Worm (Caenorhabditis elegans): ENCODE results near the gene apm-3.

The apm-3 gene

ce11 chrX:912990-913389 is 41.8 kb upstream of the apm-3 start, which contains the start of gene F35H12.6:
TSS of gene F35H12.6 (plus strand) at chrX:913290.
- no peak for TF ChIP-seq cebp-1 (GFP tag; IDR thresholded peaks at IDR 0.05)
- no peak for TF ChIP-seq cebp-1 (tag; optimal IDR thresholded peaks at IDR 0.05)
- TF ChIP-seq B0261.1 (tag; optimal IDR thresholded peaks at IDR 0.05), result no peak
- TF ChIP-seq lin-26 (GFP tag; IDR thresholded peaks at IDR 0.05), result no peak
- no peak for TF ChIP-seq egl-18 (GFP tag; IDR thresholded peaks at IDR 0.05)
- no peak for TF ChIP-seq F37B4.10 (GFP tag; IDR thresholded peaks at IDR 0.05)
- no peak for TF ChIP-seq tbp1 (GFP tag; optimal IDR thresholded peaks at IDR 0.05)
- TF ChIP-seq gei-17 (GFP tag; optimal IDR thresholded peaks at IDR 0.05), result no peak
- TF ChIP-seq athp-1 (tag; optimal IDR thresholded peaks at IDR 0.05), result no peak
- TF ChIP-seq hrde-1 (tag; optimal IDR thresholded peaks at IDR 0.05; ENCODE audit: borderline replicate concordance), result no peak
- TF ChIP-seq ztf-25 (GFP tag; IDR thresholded peaks at IDR 0.05), result no peak
- TF ChIP-seq let-607 (tag; optimal IDR thresholded peaks at IDR 0.05), result no peak
- TF ChIP-seq egrh-3 (GFP tag; IDR thresholded peaks at IDR 0.05), result no peak
- no peak for TF ChIP-seq rec-8 (tag; optimal IDR thresholded peaks at IDR 0.05)
- no peak for TF ChIP-seq madf-6 (GFP tag; IDR thresholded peaks at IDR 0.05)
- TF ChIP-seq mcd-1 (GFP tag; IDR thresholded peaks at IDR 0.05), result no peak
- no peak for TF ChIP-seq snpc-4 (GFP tag; optimal IDR thresholded peaks at IDR 0.05)
- no peak for TF ChIP-seq snpc-4 (tag; optimal IDR thresholded peaks at IDR 0.05)
- TF ChIP-seq B0035.1 (tag; optimal IDR thresholded peaks at IDR 0.05), result no peak
- no peak for TF ChIP-seq K12H6.12 (tag; optimal IDR thresholded peaks at IDR 0.05)
- TF ChIP-seq ceh-58 (GFP tag; IDR thresholded peaks at IDR 0.05), result no peak
- no peak for TF ChIP-seq lag-1 (GFP tag; IDR thresholded peaks at IDR 0.05)

ce11 chrX:915510-915909 is 39.3 kb upstream of the apm-3 start, which contains the start of gene sel-12:
TSS of gene sel-12 (plus strand) at chrX:915867.
- TF ChIP-seq nhr-80 (tag; optimal IDR thresholded peaks at IDR 0.05), result no peak
- TF ChIP-seq C17E4.6 (GFP tag; IDR thresholded peaks at IDR 0.05), result no peak
- no peak for TF ChIP-seq ceh-79 (tag; optimal IDR thresholded peaks at IDR 0.05)
- no peak for TF ChIP-seq ama-1 (optimal IDR thresholded peaks at IDR 0.05)
- no peak for TF ChIP-seq ama-1 (GFP tag; optimal IDR thresholded peaks at IDR 0.05)

ce11 chrX:918097-918496 is 36.7 kb upstream of the apm-3 start, which contains the start of gene F35H12.5:
TSS of gene F35H12.5 (plus strand) at chrX:918397.
- TF ChIP-seq F52B5.7 (tag; optimal IDR thresholded peaks at IDR 0.05) (no peak), B0019.2 (GFP tag; conservative IDR thresholded peaks at IDR 0.05) (no peak), ceh-58 (GFP tag; IDR thresholded peaks at IDR 0.05) (no peak), B0336.3 (GFP tag; IDR thresholded peaks at IDR 0.05) (no peak), nfya-2 (GFP tag; IDR thresholded peaks at IDR 0.05) (no peak), ccch-3 (GFP tag; optimal IDR thresholded peaks at IDR 0.05) (no peak), rcor-1 (GFP tag; IDR thresholded peaks at IDR 0.05) (no peak)

ce11 chrX:924495-925008 is 30.2 kb upstream of the apm-3 start, which contains the start of the genes pifk-1 and tbc-11:
TSS of gene pifk-1 (minus strand) at chrX:924511.
TSS of gene tbc-11 (plus strand) at chrX:924958.
- TF ChIP-seq attf-5 (GFP tag; optimal IDR thresholded peaks at IDR 0.05) (peak; percentile 75), zfh-2 (GFP tag; conservative IDR thresholded peaks at IDR 0.05) (no peak), rpc-1 (optimal IDR thresholded peaks at IDR 0.05) (no peak), rpc-1 (tag; optimal IDR thresholded peaks at IDR 0.05) (no peak), mcd-1 (GFP tag; IDR thresholded peaks at IDR 0.05) (peak; percentile 65), K11D2.4 (GFP tag; IDR thresholded peaks at IDR 0.05) (no peak), tbx-9 (tag; optimal IDR thresholded peaks at IDR 0.05; ENCODE audit: borderline replicate concordance) (no peak), let-607 (tag; optimal IDR thresholded peaks at IDR 0.05) (peak in 1 of 2 experiments; percentile 12), ztf-3 (GFP tag; optimal IDR thresholded peaks at IDR 0.05) (no peak), nfya-2 (GFP tag; IDR thresholded peaks at IDR 0.05) (no peak), ztf-22 (GFP tag; optimal IDR thresholded peaks at IDR 0.05) (no peak), egl-18 (GFP tag; IDR thresholded peaks at IDR 0.05) (no peak), dpff-1 (tag; optimal IDR thresholded peaks at IDR 0.05) (no peak), hmg-1.2 (GFP tag; IDR thresholded peaks at IDR 0.05) (peak; percentile 9; the same call in 1 of the 2 replicates), sea-2 (GFP tag; IDR thresholded peaks at IDR 0.05) (no peak), athp-1 (tag; optimal IDR thresholded peaks at IDR 0.05) (no peak), lin-40 (tag; optimal IDR thresholded peaks at IDR 0.05) (peak; percentile 23), pbrm-1 (GFP tag; IDR thresholded peaks at IDR 0.05) (no peak)
